Worm (Caenorhabditis elegans) whole organism, young adult: Measurements from ENCODE around the gene Y6D1A.1.

Experiments used
- ama-1 ChIP-seq, 3 experiments: fragments of 150-350 bp in 1 of 3; sonication (generic microtip) in 2 of 3; optimal IDR thresholded peaks; 2 replicates each; lab custom pipeline; 2014 to 2018; ENCODE audit warnings: missing biosample characterization in 2 of 3, missing genetic modification characterization in 2 of 3, missing genetic modification reagents in 2 of 3
- cebp-1 ChIP-seq, 2 experiments: fragments of 200-800 bp in 1 of 2; sonication (Bioruptor generic) in 1 of 2; sonication (generic microtip) in 1 of 2; IDR thresholded peaks in 1 of 2; optimal IDR thresholded peaks in 1 of 2; 2 replicates each; pipeline versions ENCODE4 v1.3.6 to Lab custom; 2017 to 2022; ENCODE audit warnings: missing compliant biosample characterization in 2 of 2, missing genetic modification characterization in 2 of 2, mild to moderate bottlenecking in 1 of 2, missing genetic modification reagents in 1 of 2, moderate library complexity in 1 of 2
- unc-130 ChIP-seq: sonication (generic microtip); optimal IDR thresholded peaks from 2 replicates; lab custom pipeline; 2016; ENCODE audit warnings: missing genetic modification reagents, missing genetic modification characterization, missing compliant biosample characterization
- ztf-18 ChIP-seq: sonication (generic microtip); optimal IDR thresholded peaks from 2 replicates; lab custom pipeline; 2016; ENCODE audit warnings: missing genotype, mild to moderate bottlenecking, missing genetic modification characterization, missing compliant biosample characterization

DNA sequence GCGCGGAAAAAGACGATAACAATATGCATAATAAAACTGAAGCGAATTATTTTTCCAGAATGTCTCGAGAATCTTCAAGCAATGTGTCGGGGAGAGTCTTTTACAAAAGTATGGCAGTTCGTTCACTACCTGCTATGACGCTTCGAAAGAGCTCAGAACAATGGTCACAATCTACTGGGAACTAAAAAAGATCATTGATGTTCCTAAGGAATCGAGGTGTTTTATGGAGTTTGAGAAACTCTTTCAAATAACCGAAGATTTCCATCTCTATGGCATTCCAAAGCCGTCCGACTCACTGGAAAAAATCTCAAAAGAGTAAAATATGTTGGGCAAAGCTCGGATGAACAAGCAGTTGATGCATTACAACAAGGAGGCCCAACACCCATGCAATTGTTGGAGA, 51.1 kb downstream of the Y6D1A.1 start, which contains the start of gene F44E5.15:
- TF ChIP-seq ztf-18 (tag; lab: Kevin White, UChicago), result no peak
- no peak for TF ChIP-seq cebp-1 (GFP tag; IDR thresholded peaks at IDR 0.05; lab: Robert Waterston, UW)
- TF ChIP-seq cebp-1 (tag; optimal IDR thresholded peaks at IDR 0.05; lab: Kevin White, UChicago), result no peak
- no peak for TF ChIP-seq ama-1 (optimal IDR thresholded peaks at IDR 0.05; lab: Kevin White, UChicago)
- no peak for TF ChIP-seq ama-1 (GFP tag; optimal IDR thresholded peaks at IDR 0.05; lab: Kevin White, UChicago)
- no peak for TF ChIP-seq unc-130
